Worm (Caenorhabditis elegans) whole organism, L4 larva: Measurements from ENCODE around the gene grl-29.

Experiments used
- ceh-82 ChIP-seq: sonication (generic microtip); optimal IDR thresholded peaks from 2 replicates; lab custom pipeline; 2017; ENCODE audit warnings: missing biosample characterization, missing genetic modification characterization
- ces-1 ChIP-seq: fragments of 150-350 bp; sonication (generic microtip); optimal IDR thresholded peaks from 4 replicates; lab custom pipeline; 2014; ENCODE audit warnings: missing biosample characterization, missing genetic modification reagents, missing genetic modification characterization
- hmg-1.1 ChIP-seq: fragments of 200-800 bp; sonication (Bioruptor generic); IDR thresholded peaks from 2 replicates; pipeline ENCODE4 v1.3.6; 2022; ENCODE audit warnings: missing genetic modification reagents, missing genetic modification characterization, missing compliant biosample characterization
- madf-5 ChIP-seq, 2 experiments: fragments of 200-800 bp; sonication (Bioruptor generic); IDR thresholded peaks; 2 replicates each; pipeline ENCODE4 v1.3.6; 2022; ENCODE audit warnings: missing compliant biosample characterization in 2 of 2, missing genetic modification characterization in 2 of 2
- nhr-11 ChIP-seq: fragments of 150-350 bp; optimal IDR thresholded peaks from 2 replicates; lab custom pipeline; 2014; ENCODE audit warnings: missing biosample characterization, missing genetic modification characterization
- snpc-4 ChIP-seq: fragments of 150-350 bp; optimal IDR thresholded peaks from 2 replicates; lab custom pipeline; 2014; ENCODE audit warnings: missing biosample characterization, missing genetic modification characterization
- tag-97 ChIP-seq: fragments of 200-800 bp; sonication (Bioruptor generic); IDR thresholded peaks from 2 replicates; pipeline ENCODE4 v1.3.6; 2022; ENCODE audit warnings: missing genetic modification characterization, missing compliant biosample characterization
- unc-62 ChIP-seq, 3 experiments: fragments of 150-350 bp in 1 of 3; sonication (generic microtip); optimal IDR thresholded peaks in 2 of 3; peaks in 1 of 3; 1 replicate in 1 of 3; 2 replicates in 2 of 3; lab custom pipeline; 2014 to 2017; ENCODE audit warnings: missing biosample characterization in 3 of 3, missing genetic modification characterization in 3 of 3, missing genetic modification reagents in 3 of 3, missing genotype in 1 of 3

- no peak for TF ChIP-seq tag-97 (GFP tag; lab: Robert Waterston, UW)
- TF ChIP-seq hmg-1.1 (GFP tag; lab: Robert Waterston, UW): no peak
- no peak for TF ChIP-seq nhr-11 (tag; lab: Kevin White, UChicago)
- no peak for TF ChIP-seq snpc-4 (tag; lab: Kevin White, UChicago)
- TF ChIP-seq ces-1 (GFP tag; lab: Kevin White, UChicago): no peak
- no peak for TF ChIP-seq madf-5 (GFP tag; IDR thresholded peaks at IDR 0.05; lab: Robert Waterston, UW)
- TF ChIP-seq ceh-82 (tag; lab: Kevin White, UChicago): no peak
- TF ChIP-seq unc-62 (GFP tag; optimal IDR thresholded peaks at IDR 0.05 in 1 of 2; lab: Kevin White, UChicago): peak in 1 of 2 experiments; percentile 69
- no peak for TF ChIP-seq unc-62 (tag; optimal IDR thresholded peaks at IDR 0.05; lab: Kevin White, UChicago)
Measured at ce11 chrV:3552740-3553469, 2.1 kb downstream of the grl-29 start, which contains the start of gene T24A6.20.
